Worm (Caenorhabditis elegans) whole organism, L1 larva: ENCODE results near the gene scd-1.

Source experiments
- ama-1 ChIP-seq: fragments of 150-350 bp; optimal IDR thresholded peaks from 2 replicates; lab custom pipeline; 2014
- ces-1 ChIP-seq: fragments of 150-350 bp; optimal IDR thresholded peaks from 2 replicates; lab custom pipeline; 2014; ENCODE audit warnings: missing biosample characterization, missing genetic modification reagents, missing genetic modification characterization
- dpl-1 ChIP-seq, 3 experiments: fragments of 150-350 bp in 2 of 3; sonication (generic microtip) in 1 of 3; optimal IDR thresholded peaks; 2 replicates each; lab custom pipeline; 2014 to 2017; ENCODE audit warnings: missing biosample characterization in 3 of 3, missing genetic modification characterization in 3 of 3, missing genetic modification reagents in 3 of 3
- isw-1 ChIP-seq: fragments of 200-800 bp; sonication (Bioruptor generic); IDR thresholded peaks from 2 replicates; pipeline ENCODE4 v1.3.6; 2022; ENCODE audit warnings: missing genetic modification characterization, missing compliant biosample characterization
- jun-1 ChIP-seq: fragments of 150-350 bp; optimal IDR thresholded peaks from 2 replicates; lab custom pipeline; 2014; ENCODE audit warnings: missing biosample characterization, missing genetic modification reagents, missing genetic modification characterization
- lin-13 ChIP-seq: fragments of 150-350 bp; optimal IDR thresholded peaks from 2 replicates; lab custom pipeline; 2014; ENCODE audit warnings: missing biosample characterization, missing genetic modification reagents, missing genetic modification characterization
- lin-14 ChIP-seq: fragments of 200-800 bp; sonication (Bioruptor generic); optimal IDR thresholded peaks from 2 replicates; lab custom pipeline; 2018; ENCODE audit warnings: mild to moderate bottlenecking, missing genetic modification characterization, moderate library complexity, missing compliant biosample characterization
- nhr-28 ChIP-seq: fragments of 150-350 bp; optimal IDR thresholded peaks from 2 replicates; lab custom pipeline; 2014; ENCODE audit warnings: missing biosample characterization, missing genetic modification characterization
- nhr-71 ChIP-seq: sonication (generic microtip); optimal IDR thresholded peaks from 2 replicates; lab custom pipeline; 2016; ENCODE audit warnings: mild to moderate bottlenecking, missing genetic modification characterization, moderate library complexity, missing compliant biosample characterization
- nhr-77 ChIP-seq: fragments of 150-350 bp; optimal IDR thresholded peaks from 2 replicates; lab custom pipeline; 2014; ENCODE audit warnings: missing biosample characterization, missing genetic modification characterization
- snu-23 ChIP-seq: sonication (generic microtip); optimal IDR thresholded peaks from 2 replicates; lab custom pipeline; 2016; ENCODE audit warnings: missing genetic modification characterization, missing compliant biosample characterization
- vab-15 ChIP-seq: sonication (generic microtip); optimal IDR thresholded peaks from 2 replicates; lab custom pipeline; 2017; ENCODE audit warnings: missing genotype, mild to moderate bottlenecking, missing genetic modification characterization, missing compliant biosample characterization

- TF ChIP-seq nhr-28 (peak; percentile 22), vab-15 (tag; lab: Kevin White, UChicago) (peak; percentile 48), nhr-77 (tag; lab: Kevin White, UChicago) (peak; percentile 28), ama-1 (lab: Kevin White, UChicago) (no peak), ces-1 (GFP tag; lab: Kevin White, UChicago) (no peak), dpl-1 (GFP tag; optimal IDR thresholded peaks at IDR 0.05; lab: Kevin White, UChicago) (peak; percentile 14 to 32 (median 17)), snu-23 (GFP tag; lab: Kevin White, UChicago) (peak; percentile 92), nhr-71 (peak; percentile 94), jun-1 (tag; lab: Kevin White, UChicago) (peak; percentile 65), lin-13 (GFP tag; lab: Kevin White, UChicago) (no peak), lin-14 (GFP tag; lab: Kevin White, UChicago) (peak; percentile 91), isw-1 (no peak)
Measured at ce11 chrX:12523071-12523483, 2.5 kb downstream of the scd-1 start.
